Fruit fly (Drosophila melanogaster) whole organism, embryonic: Measurements from ENCODE around the gene RanGAP.

Source experiments
- Awh ChIP-seq: fragments of 200-800 bp; sonication (Bioruptor generic); IDR thresholded peaks from 2 replicates; pipeline ENCODE4, ENCODE4 v1.3.6; 2022; ENCODE audit warnings: missing biosample characterization, missing genetic modification characterization
- Blimp-1 ChIP-seq: fragments of 200-800 bp; sonication (Bioruptor generic); optimal IDR thresholded peaks from 3 replicates; lab custom pipeline; 2018; ENCODE audit warnings: missing biosample characterization, missing genetic modification characterization, mild to moderate bottlenecking, moderate library complexity, missing genetic modification reagents
- CG10959 ChIP-seq: fragments of 200-800 bp; sonication (Bioruptor generic); IDR thresholded peaks from 2 replicates; pipeline ENCODE4 v1.3.6; 2022; ENCODE audit warnings: missing biosample characterization, missing genetic modification characterization
- CG11093 ChIP-seq: fragments of 200-800 bp; sonication (Bioruptor generic); IDR thresholded peaks from 3 replicates; pipeline ENCODE4 v1.3.6; 2022; ENCODE audit warnings: missing biosample characterization, missing genetic modification characterization
- CG11398 ChIP-seq: fragments of 200-800 bp; sonication (Bioruptor generic); optimal IDR thresholded peaks from 2 replicates; lab custom pipeline; 2016; ENCODE audit warnings: missing biosample characterization, missing genetic modification characterization
- CG12769 ChIP-seq: fragments of 200-800 bp; sonication (Bioruptor generic); optimal IDR thresholded peaks from 2 replicates; lab custom pipeline; 2019; ENCODE audit warnings: missing biosample characterization, mild to moderate bottlenecking, missing genetic modification characterization, moderate library complexity
- CG13287 ChIP-seq: fragments of 200-800 bp; sonication (Bioruptor generic); IDR thresholded peaks from 2 replicates; pipeline ENCODE4 v1.3.6; 2022; ENCODE audit warnings: missing biosample characterization, missing genetic modification characterization; ENCODE audit not compliant: partially characterized antibody
- CG13894 ChIP-seq: fragments of 200-800 bp; sonication (Bioruptor generic); optimal IDR thresholded peaks from 3 replicates; lab custom pipeline; 2018; ENCODE audit warnings: missing biosample characterization, mild to moderate bottlenecking, missing genetic modification characterization, moderate library complexity
- CG14710 ChIP-seq: fragments of 200-800 bp; sonication (Bioruptor generic); optimal IDR thresholded peaks from 3 replicates; lab custom pipeline; 2019; ENCODE audit warnings: missing biosample characterization, mild to moderate bottlenecking, missing genetic modification characterization, moderate library complexity
- CG1603 ChIP-seq: fragments of 200-800 bp; sonication (Bioruptor generic); optimal IDR thresholded peaks from 2 replicates; lab custom pipeline; 2019; ENCODE audit warnings: missing biosample characterization, mild to moderate bottlenecking, missing genetic modification characterization, moderate library complexity
- CG17385 ChIP-seq: fragments of 200-800 bp; sonication (Bioruptor generic); optimal IDR thresholded peaks from 3 replicates; lab custom pipeline; 2018; ENCODE audit warnings: missing biosample characterization, mild to moderate bottlenecking, missing genetic modification characterization
- CG2120 ChIP-seq: fragments of 200-800 bp; sonication (Bioruptor generic); optimal IDR thresholded peaks from 3 replicates; lab custom pipeline; 2016; ENCODE audit warnings: missing biosample characterization, missing genetic modification characterization
- CG2678 ChIP-seq: fragments of 200-800 bp; sonication (Bioruptor generic); optimal IDR thresholded peaks from 3 replicates; lab custom pipeline; 2019; ENCODE audit warnings: missing biosample characterization, mild to moderate bottlenecking, missing genetic modification characterization, moderate library complexity
- CG32767 ChIP-seq: fragments of 200-800 bp; sonication (Bioruptor generic); IDR thresholded peaks from 2 replicates; pipeline ENCODE4 v1.3.6; 2022; ENCODE audit warnings: missing biosample characterization, missing genetic modification characterization
- CG4404 ChIP-seq: fragments of 200-800 bp; sonication (Bioruptor generic); IDR thresholded peaks from 2 replicates; pipeline ENCODE4 v1.3.6; 2022; ENCODE audit warnings: missing biosample characterization, missing genetic modification characterization
- CG5180 ChIP-seq: fragments of 200-800 bp; sonication (Bioruptor generic); optimal IDR thresholded peaks from 3 replicates; lab custom pipeline; 2017; ENCODE audit warnings: missing biosample characterization, missing genetic modification characterization, mild to moderate bottlenecking, moderate library complexity, missing genetic modification reagents
- CG8089 ChIP-seq: fragments of 200-800 bp; sonication (Bioruptor generic); optimal IDR thresholded peaks from 3 replicates; lab custom pipeline; 2016; ENCODE audit warnings: missing biosample characterization, missing genetic modification characterization
- CG8281 ChIP-seq: fragments of 200-800 bp; sonication (Bioruptor generic); optimal IDR thresholded peaks from 2 replicates; lab custom pipeline; 2018; ENCODE audit warnings: missing biosample characterization, mild to moderate bottlenecking, missing genetic modification characterization, moderate library complexity
- CG8944 ChIP-seq: fragments of 200-800 bp; sonication (Bioruptor generic); optimal IDR thresholded peaks from 3 replicates; lab custom pipeline; 2016; ENCODE audit warnings: missing biosample characterization, missing genetic modification characterization
- Drgx ChIP-seq: fragments of 200-800 bp; sonication (Bioruptor generic); IDR thresholded peaks from 2 replicates; pipeline ENCODE4 v1.3.6; 2022; ENCODE audit warnings: missing biosample characterization, missing genetic modification characterization
- HLHmδ ChIP-seq: fragments of 200-800 bp; sonication (Bioruptor generic); optimal IDR thresholded peaks from 2 replicates; lab custom pipeline; 2018; ENCODE audit warnings: missing biosample characterization, mild to moderate bottlenecking, missing genetic modification characterization, moderate library complexity
- MBD-R2 ChIP-seq: fragments of 200-800 bp; sonication (Bioruptor generic); IDR thresholded peaks from 2 replicates; pipeline ENCODE4 v1.3.6; 2022; ENCODE audit warnings: missing biosample characterization, missing genetic modification characterization
- Nf-YA ChIP-seq: fragments of 200-800 bp; sonication (Bioruptor generic); IDR thresholded peaks from 2 replicates; pipeline ENCODE4 v1.3.6; 2022; ENCODE audit warnings: missing biosample characterization, missing genetic modification characterization
- Nf-YC ChIP-seq: fragments of 200-800 bp; optimal IDR thresholded peaks from 3 replicates; lab custom pipeline; 2019; ENCODE audit warnings: missing biosample characterization, mild to moderate bottlenecking, missing genetic modification characterization, moderate library complexity
- Sry-β ChIP-seq: fragments of 200-800 bp; sonication (Bioruptor generic); optimal IDR thresholded peaks from 2 replicates; lab custom pipeline; 2018; ENCODE audit warnings: missing biosample characterization, mild to moderate bottlenecking, missing genetic modification characterization, moderate library complexity
- Trl ChIP-seq, 3 experiments: fragments of >200 bp in 2 of 3; fragments of 200-800 bp in 1 of 3; sonication (Bioruptor generic) in 1 of 3; optimal IDR thresholded peaks; 2 replicates in 1 of 3; 3 replicates in 2 of 3; lab custom pipeline; 2016 to 2017; ENCODE audit warnings: missing biosample characterization in 1 of 3, missing genetic modification characterization in 1 of 3
- Vsx1 ChIP-seq: fragments of 200-800 bp; sonication (Bioruptor generic); optimal IDR thresholded peaks from 2 replicates; lab custom pipeline; 2017; ENCODE audit warnings: missing biosample characterization, mild to moderate bottlenecking, missing genetic modification characterization, missing genetic modification reagents
- ap ChIP-seq: fragments of 200-800 bp; sonication (Bioruptor generic); IDR thresholded peaks from 2 replicates; pipeline ENCODE4 v1.3.6; 2022; ENCODE audit warnings: missing biosample characterization, missing genetic modification characterization
- az2 ChIP-seq: fragments of 200-800 bp; sonication (Bioruptor generic); optimal IDR thresholded peaks from 3 replicates; lab custom pipeline; 2016; ENCODE audit warnings: missing biosample characterization, missing genetic modification characterization
- bsh ChIP-seq, 2 experiments: fragments of 200-800 bp; sonication (Bioruptor generic); optimal IDR thresholded peaks; 2 replicates each; lab custom pipeline; 2017 to 2018; ENCODE audit warnings: mild to moderate bottlenecking in 2 of 2, missing biosample characterization in 2 of 2, missing genetic modification characterization in 2 of 2, moderate library complexity in 1 of 2
- dimm ChIP-seq: fragments of 200-800 bp; sonication (Bioruptor generic); IDR thresholded peaks from 2 replicates; pipeline ENCODE4 v1.3.6; 2022; ENCODE audit warnings: missing biosample characterization, missing genetic modification characterization
- dmrt99B ChIP-seq: fragments of 200-800 bp; sonication (Bioruptor generic); optimal IDR thresholded peaks from 2 replicates; lab custom pipeline; 2018; ENCODE audit warnings: missing biosample characterization, mild to moderate bottlenecking, missing genetic modification characterization, moderate library complexity
- ems ChIP-seq: fragments of 200-800 bp; sonication (Bioruptor generic); optimal IDR thresholded peaks from 3 replicates; lab custom pipeline; 2016; ENCODE audit warnings: missing biosample characterization, missing genetic modification characterization
- jumu ChIP-seq: fragments of 200-800 bp; sonication (Bioruptor generic); optimal IDR thresholded peaks from 3 replicates; lab custom pipeline; 2016; ENCODE audit warnings: missing biosample characterization, missing genetic modification characterization
- maf-S ChIP-seq: fragments of 200-800 bp; sonication (Bioruptor generic); optimal IDR thresholded peaks from 2 replicates; lab custom pipeline; 2016; ENCODE audit warnings: missing biosample characterization, missing genetic modification characterization
- pros ChIP-seq: fragments of 200-800 bp; sonication (Bioruptor generic); optimal IDR thresholded peaks from 3 replicates; lab custom pipeline; 2019; ENCODE audit warnings: missing biosample characterization, mild to moderate bottlenecking, missing genetic modification characterization, moderate library complexity
- ranshi ChIP-seq: fragments of 200-800 bp; sonication (Bioruptor generic); IDR thresholded peaks from 2 replicates; pipeline ENCODE4 v1.3.6; 2022; ENCODE audit warnings: missing biosample characterization, missing genetic modification characterization
- row ChIP-seq: fragments of 200-800 bp; sonication (Bioruptor generic); IDR thresholded peaks from 3 replicates; pipeline ENCODE4 v1.3.6; 2022; ENCODE audit warnings: missing biosample characterization, missing genetic modification characterization
- sr ChIP-seq: fragments of 200-800 bp; sonication (Bioruptor generic); IDR thresholded peaks from 3 replicates; pipeline ENCODE4 v1.3.6; 2022; ENCODE audit warnings: missing biosample characterization, missing genetic modification characterization
- tna ChIP-seq: fragments of 200-800 bp; sonication (Bioruptor generic); IDR thresholded peaks from 2 replicates; pipeline ENCODE4 v1.3.6; 2022; ENCODE audit warnings: missing biosample characterization, missing genetic modification characterization; ENCODE audit not compliant: partially characterized antibody
- unpg ChIP-seq: fragments of 200-800 bp; sonication (Bioruptor generic); optimal IDR thresholded peaks from 3 replicates; lab custom pipeline; 2018; ENCODE audit warnings: missing biosample characterization, mild to moderate bottlenecking, missing genetic modification characterization, moderate library complexity
- vvl ChIP-seq: fragments of 200-800 bp; sonication (Bioruptor generic); IDR thresholded peaks from 2 replicates; pipeline ENCODE4 v1.3.6; 2022; ENCODE audit warnings: missing biosample characterization, missing genetic modification characterization

RanGAP gene

dm6 chr2L:19438685-19439597 is 2.8 kb upstream of the RanGAP start (continued):
- TF ChIP-seq Blimp-1 (peak; percentile 99), Nf-YC (tag; lab: Kevin White, UChicago) (peak; percentile 10), ap (GFP tag; lab: Robert Waterston, UW) (no peak), CG13894 (tag; lab: Kevin White, UChicago) (peak; percentile 6), Drgx (GFP tag; lab: Robert Waterston, UW) (0 out of 2 replicates have a peak, but pooled peaks have one; percentile 21), sr (peak; percentile 47; the same call in 1 of the 3 replicates), vvl (peak; percentile 84; the same call in 1 of the 2 replicates), dimm (GFP tag; lab: Robert Waterston, UW) (no peak), Awh (GFP tag; lab: Robert Waterston, UW) (0 out of 2 replicates have a peak, but pooled peaks have one; percentile 17), az2 (GFP tag; lab: Kevin White, UChicago) (peak; percentile 9), Vsx1 (GFP tag; lab: Kevin White, UChicago) (no peak), ems (GFP tag; lab: Kevin White, UChicago) (no peak), CG32767 (GFP tag; lab: Robert Waterston, UW) (0 out of 2 replicates have a peak, but pooled peaks have one; percentile 21), jumu (no peak), HLHmδ (GFP tag; lab: Kevin White, UChicago) (no peak), CG5180 (GFP tag; lab: Kevin White, UChicago) (peak; percentile 92), CG4404 (GFP tag; lab: Robert Waterston, UW) (no peak), bsh (GFP tag; optimal IDR thresholded peaks at IDR 0.05; lab: Kevin White, UChicago) (peak in 1 of 2 experiments; percentile 6), CG2678 (peak; percentile 2), Trl (optimal IDR thresholded peaks at IDR 0.05; lab: Kevin White, UChicago) (peak in 1 of 2 experiments; percentile 46), Trl (GFP tag; optimal IDR thresholded peaks at IDR 0.05; lab: Kevin White, UChicago) (no peak), Nf-YA (GFP tag; lab: Robert Waterston, UW) (no peak), MBD-R2 (GFP tag; lab: Robert Waterston, UW) (no peak), maf-S (GFP tag; lab: Kevin White, UChicago) (no peak), CG11093 (0 out of 3 replicates have a peak, but pooled peaks have one; percentile 9), CG14710 (tag; lab: Kevin White, UChicago) (no peak), CG12769 (peak; percentile 44), pros (GFP tag; lab: Kevin White, UChicago) (peak; percentile 85), CG1603 (tag; lab: Kevin White, UChicago) (peak; percentile 1), CG2120 (GFP tag; lab: Kevin White, UChicago) (no peak), CG17385 (GFP tag; lab: Kevin White, UChicago) (no peak), unpg (GFP tag; lab: Kevin White, UChicago) (no peak), CG8281 (tag; lab: Kevin White, UChicago) (no peak), CG11398 (GFP tag; lab: Kevin White, UChicago) (no peak), CG8944 (GFP tag; lab: Kevin White, UChicago) (no peak), tna (peak; percentile 51; the same call in 1 of the 2 replicates), row (GFP tag; lab: Robert Waterston, UW) (peak; percentile 58), Sry-β (peak; percentile 87), CG10959 (GFP tag; lab: Robert Waterston, UW) (no peak), dmrt99B (peak; percentile 10), CG13287 (GFP tag; lab: Robert Waterston, UW) (0 out of 2 replicates have a peak, but pooled peaks have one; percentile 11), CG8089 (GFP tag; lab: Kevin White, UChicago) (no peak), ranshi (no peak)
- TF ChIP-seq, all 482 proteins: peak for 35
